Fruit fly (Drosophila melanogaster): ENCODE results near the gene kto.

DNA sequence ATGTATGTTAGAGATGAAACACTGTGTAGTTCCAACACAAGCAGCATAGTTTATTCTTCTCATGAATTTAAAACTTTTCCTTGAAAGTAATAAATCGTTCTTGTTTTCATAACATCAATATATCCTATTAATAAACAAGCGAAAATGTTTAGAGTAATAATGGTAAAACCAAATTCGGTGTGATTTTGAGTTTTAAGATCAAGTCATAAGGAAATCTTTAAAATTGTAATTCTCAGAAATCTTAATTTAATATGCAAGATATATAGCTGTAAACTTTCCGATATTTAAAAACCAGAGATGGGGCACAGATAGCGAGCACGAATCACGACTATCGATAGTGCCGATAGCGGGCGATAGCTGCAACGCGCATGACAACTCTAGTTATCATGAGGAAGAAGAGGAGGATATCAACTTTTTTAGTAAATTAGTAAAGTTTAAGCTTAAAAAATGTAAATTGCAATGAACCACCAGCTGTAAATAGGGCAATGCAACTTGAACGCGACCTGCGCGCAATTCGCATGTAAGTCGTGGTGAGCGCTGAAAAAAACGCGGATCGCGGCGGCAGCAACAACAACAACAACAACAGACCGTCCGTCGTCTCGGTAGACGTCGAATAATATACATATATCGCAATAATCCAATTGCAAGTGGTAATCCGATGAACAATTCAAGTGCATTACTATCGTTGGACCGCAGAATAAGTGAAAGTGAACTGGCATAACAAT is 18.4 kb upstream of the kto start, which contains the start of the genes Fibp and Deaf1:
- peak; percentile 76 for TF ChIP-seq ovo (GFP tag; optimal IDR thresholded peaks at IDR 0.05)
- TF ChIP-seq CG1620 (GFP tag; optimal IDR thresholded peaks at IDR 0.05), result peak; percentile 87
- TF ChIP-seq CG11617 (GFP tag; optimal IDR thresholded peaks at IDR 0.05), result peak; percentile 85
- TF ChIP-seq Mnt (GFP tag; optimal IDR thresholded peaks at IDR 0.05), result peak; percentile 40
- TF ChIP-seq CG7101 (tag; optimal IDR thresholded peaks at IDR 0.05), result peak; percentile 80
- TF ChIP-seq toe (GFP tag; optimal IDR thresholded peaks at IDR 0.05), result peak; percentile 94
- TF ChIP-seq cnc (optimal IDR thresholded peaks at IDR 0.05), result no peak
- peak; percentile 96 for TF ChIP-seq CG14711 (tag; optimal IDR thresholded peaks at IDR 0.05)
- TF ChIP-seq kay (GFP tag; ENCODE audit: borderline replicate concordance), result no peak
- peak; percentile 79 for TF ChIP-seq bab1 (GFP tag; optimal IDR thresholded peaks at IDR 0.05)
- peak; percentile 66 for TF ChIP-seq Clk (GFP tag; optimal IDR thresholded peaks at IDR 0.05)
- TF ChIP-seq cic (GFP tag; optimal IDR thresholded peaks at IDR 0.05), result no peak
- no peak for TF ChIP-seq CG5204 (GFP tag; optimal IDR thresholded peaks at IDR 0.05)
